Fruit fly (Drosophila melanogaster): ENCODE measurements around the gene VhaAC39-2.

DNA sequence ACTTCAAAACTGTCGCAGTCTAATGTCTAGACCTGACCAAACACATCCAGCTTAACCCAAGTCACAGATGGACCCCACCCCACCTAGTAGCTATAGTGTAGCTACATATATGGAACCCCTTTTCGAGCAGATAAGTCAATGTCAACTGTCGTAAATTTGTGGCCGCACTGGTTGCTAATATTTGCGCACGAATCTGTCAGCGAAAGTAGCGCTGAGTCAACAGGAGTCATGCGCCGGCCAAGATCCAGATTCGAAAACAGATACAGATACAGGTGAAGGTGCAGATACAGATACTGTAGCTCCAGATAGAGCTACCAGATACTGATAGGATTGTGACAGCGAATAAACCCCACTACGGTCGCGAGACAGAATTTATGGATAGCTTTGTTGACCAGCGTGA lies 5.0 kb upstream of the VhaAC39-2 start:
- TF ChIP-seq CG33017 (tag; optimal IDR thresholded peaks at IDR 0.05), result peak; percentile 62
- TF ChIP-seq Mnt (GFP tag; optimal IDR thresholded peaks at IDR 0.05), result peak; percentile 54
- TF ChIP-seq tj (GFP tag; optimal IDR thresholded peaks at IDR 0.05), result no peak
- TF ChIP-seq CG5204 (GFP tag; optimal IDR thresholded peaks at IDR 0.05), result peak; percentile 29
- no peak for TF ChIP-seq toe (GFP tag; optimal IDR thresholded peaks at IDR 0.05)
- TF ChIP-seq CG11617 (GFP tag; optimal IDR thresholded peaks at IDR 0.05), result peak; percentile 53
- no peak for TF ChIP-seq kay (GFP tag; ENCODE audit: borderline replicate concordance)
- TF ChIP-seq Crg-1 (GFP tag; optimal IDR thresholded peaks at IDR 0.05), result peak; percentile 27

All from whole organism, adult.